Fruit fly (Drosophila melanogaster) whole organism, embryonic: Measurements from ENCODE around the gene CG32344.

Experiments
- CG8924 ChIP-seq: fragments of 200-800 bp; optimal IDR thresholded peaks from 3 replicates; lab custom pipeline; 2019; ENCODE audit warnings: missing biosample characterization, mild to moderate bottlenecking, missing genetic modification characterization, moderate library complexity
- CG9437 ChIP-seq: fragments of 200-800 bp; sonication (Bioruptor generic); optimal IDR thresholded peaks from 2 replicates; lab custom pipeline; 2018; ENCODE audit warnings: missing biosample characterization, mild to moderate bottlenecking, missing genetic modification characterization

- no peak for TF ChIP-seq CG9437 (GFP tag; lab: Kevin White, UChicago)
- TF ChIP-seq CG8924: no peak
These were observed 13.6 kb upstream of the CG32344 start for dm6 chr3L:338116-338515.
